Fruit fly (Drosophila melanogaster): Measurements from ENCODE around the gene CG43235.

CG43235 gene

dm6 chr2L:7703534-7703933 is 10.7 kb downstream of the CG43235 start (continued):
- no peak for TF ChIP-seq CG11695 (GFP tag; IDR thresholded peaks at IDR 0.05)
- peak; percentile 7 for TF ChIP-seq CG15514 (GFP tag; optimal IDR thresholded peaks at IDR 0.05)
- TF ChIP-seq CG15011 (GFP tag; optimal IDR thresholded peaks at IDR 0.05) = no peak
- TF ChIP-seq CG17612 (GFP tag; IDR thresholded peaks at IDR 0.05) = no peak
- peak; percentile 17; the same call in 1 of the 2 replicates for TF ChIP-seq wdn (GFP tag; IDR thresholded peaks at IDR 0.05)
- no peak for TF ChIP-seq GATAe (GFP tag; conservative IDR thresholded peaks at IDR 0.05)
- TF ChIP-seq CG8281 (tag; optimal IDR thresholded peaks at IDR 0.05) = no peak
- no peak for TF ChIP-seq ab (GFP tag; optimal IDR thresholded peaks at IDR 0.05)
- no peak for TF ChIP-seq phol (tag; optimal IDR thresholded peaks at IDR 0.05)
- TF ChIP-seq CG7357 (GFP tag; IDR thresholded peaks at IDR 0.05) = no peak
- TF ChIP-seq CG12071 (GFP tag; optimal IDR thresholded peaks at IDR 0.05) = no peak
- no peak for TF ChIP-seq CG18476 (GFP tag; optimal IDR thresholded peaks at IDR 0.05)
- TF ChIP-seq CG4360 (GFP tag; IDR thresholded peaks at IDR 0.05) = no peak
- TF ChIP-seq CG10543 (GFP tag; optimal IDR thresholded peaks at IDR 0.05) = no peak
- peak; percentile 6 for TF ChIP-seq CG18619 (GFP tag; optimal IDR thresholded peaks at IDR 0.05)
- no peak for TF ChIP-seq E2f2 (GFP tag; IDR thresholded peaks at IDR 0.05)
- TF ChIP-seq CG13624 (GFP tag; optimal IDR thresholded peaks at IDR 0.05) = no peak
- no peak for TF ChIP-seq CG3065 (GFP tag; optimal IDR thresholded peaks at IDR 0.05)
- no peak for TF ChIP-seq CG3726 (GFP tag; IDR thresholded peaks at IDR 0.05)
- TF ChIP-seq CG8765 (GFP tag; IDR thresholded peaks at IDR 0.05) = no peak
- no peak for TF ChIP-seq CG10267 (tag; optimal IDR thresholded peaks at IDR 0.05)
- peak; percentile 53 for TF ChIP-seq CG15269 (tag; optimal IDR thresholded peaks at IDR 0.05)
- peak in 1 of 2 experiments; percentile 44 for TF ChIP-seq eve (GFP tag; optimal IDR thresholded peaks at IDR 0.05)
- no peak for TF ChIP-seq maf-S (GFP tag; optimal IDR thresholded peaks at IDR 0.05)
- TF ChIP-seq CG2889 (GFP tag; IDR thresholded peaks at IDR 0.05) = 0 out of 3 replicates have a peak, but pooled peaks have one; percentile 29
- no peak for TF ChIP-seq Optix (GFP tag; IDR thresholded peaks at IDR 0.05)
- TF ChIP-seq CG16813 (GFP tag; IDR thresholded peaks at IDR 0.05; ENCODE audit: partially characterized antibody) = no peak
- TF ChIP-seq CG13775 (GFP tag; optimal IDR thresholded peaks at IDR 0.05) = no peak
- no peak for TF ChIP-seq fd64A (GFP tag; optimal IDR thresholded peaks at IDR 0.05)
- no peak for TF ChIP-seq CG14667 (GFP tag; IDR thresholded peaks at IDR 0.05)
- TF ChIP-seq hb (GFP tag; IDR thresholded peaks at IDR 0.05; ENCODE audit: partially characterized antibody) = no peak
- peak; percentile 3 for TF ChIP-seq HHEX (GFP tag; optimal IDR thresholded peaks at IDR 0.05)
- TF ChIP-seq CG14441 (GFP tag; IDR thresholded peaks at IDR 0.05) = 0 out of 2 replicates have a peak, but pooled peaks have one; percentile 22
- TF ChIP-seq CG3281 (GFP tag; optimal IDR thresholded peaks at IDR 0.05) = peak; percentile 20
- no peak for TF ChIP-seq sim (GFP tag; IDR thresholded peaks at IDR 0.05)
- no peak for TF ChIP-seq CG31388 (GFP tag; optimal IDR thresholded peaks at IDR 0.05)
- TF ChIP-seq CG33557 (GFP tag; optimal IDR thresholded peaks at IDR 0.05) = no peak
- TF ChIP-seq H2.0 (GFP tag; IDR thresholded peaks at IDR 0.05) = peak; percentile 22; the same call in 1 of the 2 replicates
- 0 out of 3 replicates have a peak, but pooled peaks have one; percentile 12 for TF ChIP-seq zfh1 (GFP tag; IDR thresholded peaks at IDR 0.05)
- no peak for TF ChIP-seq sima (GFP tag; optimal IDR thresholded peaks at IDR 0.05)
- no peak for TF ChIP-seq Gsc (GFP tag; IDR thresholded peaks at IDR 0.05)
- no peak for TF ChIP-seq tll (GFP tag; optimal IDR thresholded peaks at IDR 0.05)
- TF ChIP-seq CG11504 (tag; optimal IDR thresholded peaks at IDR 0.05) = no peak
- TF ChIP-seq dati (GFP tag; IDR thresholded peaks at IDR 0.05) = no peak
- no peak for TF ChIP-seq Dfd (GFP tag; optimal IDR thresholded peaks at IDR 0.05)
- no peak for TF ChIP-seq chm (GFP tag; IDR thresholded peaks at IDR 0.05)
- no peak for TF ChIP-seq CG6254 (GFP tag; optimal IDR thresholded peaks at IDR 0.05)
- TF ChIP-seq esg (GFP tag; conservative IDR thresholded peaks at IDR 0.05) = no peak
- no peak for TF ChIP-seq ttk (GFP tag; IDR thresholded peaks at IDR 0.05)
- TF ChIP-seq pan (optimal IDR thresholded peaks at IDR 0.05) = no peak
- no peak for TF ChIP-seq pan (GFP tag; optimal IDR thresholded peaks at IDR 0.05 in 1 of 2, IDR thresholded peaks at IDR 0.05 in 1 of 2)
- no peak for TF ChIP-seq bbx (GFP tag; IDR thresholded peaks at IDR 0.05; ENCODE audit: partially characterized antibody)
